Fruit fly (Drosophila melanogaster): Measurements from ENCODE around the gene Mnt.

Gene Mnt

dm6 chrX:3674829-3675228 lies 3.2 kb downstream of the Mnt start:
- TF ChIP-seq N (GFP tag; optimal IDR thresholded peaks at IDR 0.05) (no peak), foxo (GFP tag; optimal IDR thresholded peaks at IDR 0.05) (no peak), Sp1 (GFP tag; optimal IDR thresholded peaks at IDR 0.05) (no peak)

dm6 chrX:3675538-3675937 lies 3.9 kb downstream of the Mnt start:
- TF ChIP-seq foxo (GFP tag; optimal IDR thresholded peaks at IDR 0.05) (no peak), Hr78 (GFP tag; optimal IDR thresholded peaks at IDR 0.05) (no peak), rgr (GFP tag; optimal IDR thresholded peaks at IDR 0.05) (no peak), lola (GFP tag; optimal IDR thresholded peaks at IDR 0.05) (no peak), Rel (GFP tag; optimal IDR thresholded peaks at IDR 0.05) (no peak), Rel (tag; optimal IDR thresholded peaks at IDR 0.05) (no peak), OdsH (GFP tag; optimal IDR thresholded peaks at IDR 0.05) (no peak), Dfd (GFP tag; optimal IDR thresholded peaks at IDR 0.05) (no peak), tai (GFP tag; optimal IDR thresholded peaks at IDR 0.05) (no peak), usp (GFP tag; optimal IDR thresholded peaks at IDR 0.05) (no peak)

- TF ChIP-seq br (GFP tag; optimal IDR thresholded peaks at IDR 0.05) (no peak), sage (GFP tag; optimal IDR thresholded peaks at IDR 0.05) (peak; percentile 34), Rel (GFP tag; optimal IDR thresholded peaks at IDR 0.05) (no peak), Rel (tag; optimal IDR thresholded peaks at IDR 0.05) (peak; percentile 14), Dif (GFP tag; optimal IDR thresholded peaks at IDR 0.05; ENCODE audit: partially characterized antibody) (peak; percentile 74), Vsx2 (GFP tag; optimal IDR thresholded peaks at IDR 0.05; ENCODE audit: partially characterized antibody) (peak; percentile 26), CG32264 (GFP tag; optimal IDR thresholded peaks at IDR 0.05) (no peak), dl (GFP tag; optimal IDR thresholded peaks at IDR 0.05; ENCODE audit: insufficient read depth in 1 of 2, partially characterized antibody in 2 of 2) (peak in 1 of 2 experiments; percentile 81), HLH106 (tag; optimal IDR thresholded peaks at IDR 0.05) (no peak), CrebA (GFP tag; optimal IDR thresholded peaks at IDR 0.05; ENCODE audit: borderline replicate concordance) (peak; percentile 86), Sp1 (GFP tag; optimal IDR thresholded peaks at IDR 0.05) (peak; percentile 25), psq (GFP tag; optimal IDR thresholded peaks at IDR 0.05) (peak; percentile 89)
Observed at dm6 chrX:3676469-3677155, 5.0 kb downstream of the Mnt start.

dm6 chrX:3677156-3677846 lies 5.7 kb downstream of the Mnt start:
- TF ChIP-seq CrebA (GFP tag; optimal IDR thresholded peaks at IDR 0.05; ENCODE audit: borderline replicate concordance) (peak; percentile 80), Dif (GFP tag; optimal IDR thresholded peaks at IDR 0.05; ENCODE audit: partially characterized antibody) (peak; percentile 68), tai (GFP tag; optimal IDR thresholded peaks at IDR 0.05) (no peak), OdsH (GFP tag; optimal IDR thresholded peaks at IDR 0.05) (no peak), Hr83 (GFP tag; optimal IDR thresholded peaks at IDR 0.05; ENCODE audit: poor library complexity, severe bottlenecking) (peak; percentile 67), Hnf4 (GFP tag; optimal IDR thresholded peaks at IDR 0.05) (no peak), Mio (GFP tag; optimal IDR thresholded peaks at IDR 0.05) (peak; percentile 30), h (GFP tag; optimal IDR thresholded peaks at IDR 0.05) (peak; percentile 61), Myc (optimal IDR thresholded peaks at IDR 0.05) (no peak), N (GFP tag; optimal IDR thresholded peaks at IDR 0.05) (peak; percentile 13), dl (GFP tag; optimal IDR thresholded peaks at IDR 0.05; ENCODE audit: insufficient read depth in 1 of 2, partially characterized antibody in 2 of 2) (peak; percentile 51 to 79), Rel (GFP tag; optimal IDR thresholded peaks at IDR 0.05) (no peak), Rel (tag; optimal IDR thresholded peaks at IDR 0.05) (peak; percentile 62), CG9705 (GFP tag; optimal IDR thresholded peaks at IDR 0.05) (no peak), dsf (GFP tag; optimal IDR thresholded peaks at IDR 0.05; ENCODE audit: borderline replicate concordance) (no peak), GATAd (GFP tag; optimal IDR thresholded peaks at IDR 0.05) (peak; percentile 55), Dfd (GFP tag; optimal IDR thresholded peaks at IDR 0.05) (no peak), brk (GFP tag; optimal IDR thresholded peaks at IDR 0.05) (no peak), Jra (GFP tag; optimal IDR thresholded peaks at IDR 0.05) (peak; percentile 25), CG32264 (GFP tag; optimal IDR thresholded peaks at IDR 0.05) (peak; percentile 17)
